7 worm cellular contexts compared by ENCODE assay signal in genomic region chrIV:8526050-8526449, ce11.
TF ChIP-seq lines count a peak whose summit lies in the region.

No protein-coding gene starts in this region.

TF ChIP-seq in whole organism, L1 larva, 84 proteins besides CTCF, POLR2A, EP300 and RAD21 (continues in another document):
- TF ChIP-seq C34B4.2 (tag; optimal IDR thresholded peaks at IDR 0.05; lab: Kevin White, UChicago) = no peak
- peak in 1 of 3 experiments; percentile 25 for TF ChIP-seq dpl-1 (GFP tag; optimal IDR thresholded peaks at IDR 0.05; lab: Kevin White, UChicago)
- TF ChIP-seq nhr-28 (tag; optimal IDR thresholded peaks at IDR 0.05; lab: Kevin White, UChicago) = no peak
- no peak for TF ChIP-seq hpl-2 (GFP tag; optimal IDR thresholded peaks at IDR 0.05; lab: Kevin White, UChicago)
- peak in 3 of 6 experiments; percentile 56 to 97 (median 90) for TF ChIP-seq elt-3 (tag; optimal IDR thresholded peaks at IDR 0.05; lab: Kevin White, UChicago)
- TF ChIP-seq alr-1 (tag; optimal IDR thresholded peaks at IDR 0.05; lab: Kevin White, UChicago; ENCODE audit: borderline replicate concordance) = no peak
- TF ChIP-seq snpc-4 (tag; optimal IDR thresholded peaks at IDR 0.05; lab: Kevin White, UChicago) = no peak
- peak; percentile 31 for TF ChIP-seq xbp-1 (tag; optimal IDR thresholded peaks at IDR 0.05; lab: Kevin White, UChicago)
- TF ChIP-seq rnt-1 (tag; optimal IDR thresholded peaks at IDR 0.05; lab: Kevin White, UChicago) = peak; percentile 83
- TF ChIP-seq efl-1 (optimal IDR thresholded peaks at IDR 0.05; lab: Kevin White, UChicago) = peak; percentile 18 to 37
- TF ChIP-seq efl-1 (GFP tag; optimal IDR thresholded peaks at IDR 0.05 in 1 of 2; lab: Kevin White, UChicago) = peak; percentile 7 to 93
- peak; percentile 1 for TF ChIP-seq skn-1 (tag; optimal IDR thresholded peaks at IDR 0.05; lab: Kevin White, UChicago)

TF ChIP-seq in whole organism, L2 larva, 48 proteins besides CTCF, POLR2A, EP300 and RAD21 (continues in another document):
- peak; percentile 62 for TF ChIP-seq egl-27 (tag; optimal IDR thresholded peaks at IDR 0.05; lab: Kevin White, UChicago)
- no peak for TF ChIP-seq ceh-82 (tag; optimal IDR thresholded peaks at IDR 0.05; lab: Kevin White, UChicago)
- TF ChIP-seq elt-3 (tag; optimal IDR thresholded peaks at IDR 0.05; lab: Kevin White, UChicago) = no peak
- TF ChIP-seq blmp-1 (tag; optimal IDR thresholded peaks at IDR 0.05; lab: Kevin White, UChicago; ENCODE audit: insufficient read depth) = peak; percentile 43
- TF ChIP-seq lsy-2 (tag; optimal IDR thresholded peaks at IDR 0.05; lab: Kevin White, UChicago) = peak in 1 of 2 experiments; percentile 86
- TF ChIP-seq ztf-1 (GFP tag; conservative IDR thresholded peaks at IDR 0.05; lab: Robert Waterston, UW) = no peak
- TF ChIP-seq lin-11 (tag; optimal IDR thresholded peaks at IDR 0.05; lab: Kevin White, UChicago) = no peak
- no peak for TF ChIP-seq nhr-25 (tag; optimal IDR thresholded peaks at IDR 0.05; lab: Kevin White, UChicago)
- TF ChIP-seq C34F6.9 (tag; optimal IDR thresholded peaks at IDR 0.05; lab: Kevin White, UChicago) = peak; percentile 11
- TF ChIP-seq sma-3 (GFP tag; optimal IDR thresholded peaks at IDR 0.05; lab: Kevin White, UChicago) = peak; percentile 88
- TF ChIP-seq gmeb-1 (tag; optimal IDR thresholded peaks at IDR 0.05; lab: Kevin White, UChicago) = no peak
- TF ChIP-seq fos-1 (tag; optimal IDR thresholded peaks at IDR 0.05; lab: Kevin White, UChicago) = peak; percentile 68
- peak; percentile 88 for TF ChIP-seq nhr-129 (tag; optimal IDR thresholded peaks at IDR 0.05; lab: Kevin White, UChicago)

TF ChIP-seq in whole organism, L3 larva, 47 proteins besides CTCF, POLR2A, EP300 and RAD21 (continues in another document):
- TF ChIP-seq pqm-1 (tag; optimal IDR thresholded peaks at IDR 0.05; lab: Kevin White, UChicago) (peak; percentile 0), sea-2 (GFP tag; optimal IDR thresholded peaks at IDR 0.05; lab: Kevin White, UChicago) (no peak), R02D3.7 (tag; optimal IDR thresholded peaks at IDR 0.05; lab: Kevin White, UChicago) (peak; percentile 41), egl-27 (tag; optimal IDR thresholded peaks at IDR 0.05; lab: Kevin White, UChicago) (peak; percentile 3), tbx-2 (tag; optimal IDR thresholded peaks at IDR 0.05; lab: Kevin White, UChicago) (peak; percentile 45), nhr-23 (tag; optimal IDR thresholded peaks at IDR 0.05; lab: Kevin White, UChicago) (peak; percentile 87), nhr-11 (tag; optimal IDR thresholded peaks at IDR 0.05; lab: Kevin White, UChicago) (peak; percentile 81), ceh-9 (tag; optimal IDR thresholded peaks at IDR 0.05; lab: Kevin White, UChicago) (no peak), nhr-76 (tag; optimal IDR thresholded peaks at IDR 0.05; lab: Kevin White, UChicago) (no peak), lin-15B (tag; optimal IDR thresholded peaks at IDR 0.05; lab: Kevin White, UChicago) (no peak), nhr-237 (tag; optimal IDR thresholded peaks at IDR 0.05; lab: Kevin White, UChicago) (no peak), ama-1 (optimal IDR thresholded peaks at IDR 0.05; lab: Kevin White, UChicago) (no peak), nfya-1 (tag; optimal IDR thresholded peaks at IDR 0.05; lab: Kevin White, UChicago; ENCODE audit: insufficient read depth) (peak; percentile 56), mml-1 (tag; optimal IDR thresholded peaks at IDR 0.05; lab: Kevin White, UChicago) (peak; percentile 18)

TF ChIP-seq in whole organism, L4 larva, 104 proteins besides CTCF, POLR2A, EP300 and RAD21 (continues in another document):
- TF ChIP-seq hlh-11 (tag; optimal IDR thresholded peaks at IDR 0.05; lab: Kevin White, UChicago) (peak; percentile 90), ceh-32 (tag; optimal IDR thresholded peaks at IDR 0.05; lab: Kevin White, UChicago; ENCODE audit: poor library complexity) (no peak), php-3 (GFP tag; IDR thresholded peaks at IDR 0.05; lab: Robert Waterston, UW) (no peak), mes-2 (tag; optimal IDR thresholded peaks at IDR 0.05; lab: Kevin White, UChicago; ENCODE audit: poor library complexity, severe bottlenecking) (no peak), aha-1 (tag; lab: Kevin White, UChicago) (peak; percentile 35), nhr-25 (tag; optimal IDR thresholded peaks at IDR 0.05; lab: Kevin White, UChicago; ENCODE audit: borderline replicate concordance, insufficient read depth) (no peak), lir-3 (tag; optimal IDR thresholded peaks at IDR 0.05; lab: Kevin White, UChicago) (no peak), F49E8.2 (tag; optimal IDR thresholded peaks at IDR 0.05; lab: Kevin White, UChicago; ENCODE audit: borderline replicate concordance) (no peak), hlh-30 (tag; optimal IDR thresholded peaks at IDR 0.05; lab: Kevin White, UChicago; ENCODE audit: insufficient read depth) (peak; percentile 88), ztf-11 (tag; optimal IDR thresholded peaks at IDR 0.05; lab: Kevin White, UChicago) (no peak), rbr-2 (tag; optimal IDR thresholded peaks at IDR 0.05; lab: Kevin White, UChicago) (no peak), Y48G9A.11 (GFP tag; IDR thresholded peaks at IDR 0.05; lab: Robert Waterston, UW) (no peak), snpc-1.2 (GFP tag; IDR thresholded peaks at IDR 0.05; lab: Robert Waterston, UW) (no peak), nhr-6 (tag; optimal IDR thresholded peaks at IDR 0.05; lab: Kevin White, UChicago) (no peak)

TF ChIP-seq in whole organism, late embryonic, 69 proteins besides CTCF, POLR2A, EP300 and RAD21:
- no peak for TF ChIP-seq dve-1 (tag; optimal IDR thresholded peaks at IDR 0.05; lab: Kevin White, UChicago)
- peak; percentile 73 for TF ChIP-seq ceh-18 (tag; optimal IDR thresholded peaks at IDR 0.05; lab: Kevin White, UChicago)
- peak; percentile 73 for TF ChIP-seq unc-55 (GFP tag; optimal IDR thresholded peaks at IDR 0.05; lab: Kevin White, UChicago)

TF ChIP-seq in whole organism, mixed stage, embryonic, 35 proteins besides CTCF, POLR2A, EP300 and RAD21:
- TF ChIP-seq unc-120 (tag; optimal IDR thresholded peaks at IDR 0.05; lab: Kevin White, UChicago; ENCODE audit: poor library complexity, severe bottlenecking) (peak; percentile 47), nhr-12 (tag; optimal IDR thresholded peaks at IDR 0.05; lab: Kevin White, UChicago) (no peak), unc-62 (GFP tag; optimal IDR thresholded peaks at IDR 0.05; lab: Kevin White, UChicago) (peak; percentile 70), hlh-1 (tag; optimal IDR thresholded peaks at IDR 0.05; lab: Kevin White, UChicago) (peak; percentile 55)

TF ChIP-seq in whole organism, young adult, 124 proteins besides CTCF, POLR2A, EP300 and RAD21:
- TF ChIP-seq snpc-4 (GFP tag; optimal IDR thresholded peaks at IDR 0.05; lab: Kevin White, UChicago) (no peak), snpc-4 (tag; optimal IDR thresholded peaks at IDR 0.05; lab: Kevin White, UChicago) (no peak), lin-26 (GFP tag; IDR thresholded peaks at IDR 0.05; lab: Robert Waterston, UW) (0 out of 2 replicates have a peak, but pooled peaks have one; percentile 40), nhr-90 (tag; optimal IDR thresholded peaks at IDR 0.05; lab: Kevin White, UChicago) (no peak), nhr-120 (GFP tag; IDR thresholded peaks at IDR 0.05; lab: Robert Waterston, UW) (no peak), tlf-1 (GFP tag; optimal IDR thresholded peaks at IDR 0.05; lab: Kevin White, UChicago) (no peak), lin-40 (tag; optimal IDR thresholded peaks at IDR 0.05; lab: Kevin White, UChicago) (peak; percentile 21), K12H6.12 (tag; optimal IDR thresholded peaks at IDR 0.05; lab: Kevin White, UChicago) (peak; percentile 16), F55B11.4 (tag; optimal IDR thresholded peaks at IDR 0.05; lab: Kevin White, UChicago; ENCODE audit: borderline replicate concordance, insufficient read depth) (no peak), T07F8.4 (tag; optimal IDR thresholded peaks at IDR 0.05; lab: Kevin White, UChicago) (no peak), ztf-3 (GFP tag; optimal IDR thresholded peaks at IDR 0.05; lab: Kevin White, UChicago) (no peak), somi-1 (GFP tag; optimal IDR thresholded peaks at IDR 0.05; lab: Kevin White, UChicago) (peak; percentile 67), rec-8 (tag; optimal IDR thresholded peaks at IDR 0.05; lab: Kevin White, UChicago) (no peak)
